Fruit fly (Drosophila melanogaster) whole organism, embryonic: ENCODE measurements around the gene SclA.

Source experiments
- Atf-2 ChIP-seq: fragments of 200-800 bp; sonication (Bioruptor generic); optimal IDR thresholded peaks from 2 replicates; lab custom pipeline; 2016; ENCODE audit warnings: missing biosample characterization, missing genetic modification characterization
- CG11398 ChIP-seq: fragments of 200-800 bp; sonication (Bioruptor generic); optimal IDR thresholded peaks from 2 replicates; lab custom pipeline; 2016; ENCODE audit warnings: missing biosample characterization, missing genetic modification characterization
- CG11560 ChIP-seq: fragments of 200-800 bp; sonication (Bioruptor generic); IDR thresholded peaks from 3 replicates; pipeline ENCODE4 v1.3.6; 2022; ENCODE audit warnings: missing biosample characterization, missing genetic modification characterization
- CG12219 ChIP-seq: fragments of 200-800 bp; sonication (Bioruptor generic); optimal IDR thresholded peaks from 3 replicates; lab custom pipeline; 2018; ENCODE audit warnings: missing biosample characterization, mild to moderate bottlenecking, missing genetic modification characterization
- CG13287 ChIP-seq: fragments of 200-800 bp; sonication (Bioruptor generic); IDR thresholded peaks from 2 replicates; pipeline ENCODE4 v1.3.6; 2022; ENCODE audit warnings: missing biosample characterization, missing genetic modification characterization; ENCODE audit not compliant: partially characterized antibody
- CG14667 ChIP-seq: fragments of 200-800 bp; sonication (Bioruptor generic); IDR thresholded peaks from 2 replicates; pipeline ENCODE4 v1.3.6; 2022; ENCODE audit warnings: missing biosample characterization, missing genetic modification characterization
- CG1602 ChIP-seq: fragments of 200-800 bp; sonication (Bioruptor generic); optimal IDR thresholded peaks from 3 replicates; lab custom pipeline; 2016; ENCODE audit warnings: missing biosample characterization, missing genetic modification characterization
- CG1647 ChIP-seq: fragments of 200-800 bp; sonication (Bioruptor generic); optimal IDR thresholded peaks from 3 replicates; lab custom pipeline; 2016; ENCODE audit warnings: missing biosample characterization, missing genetic modification characterization
- CG17829 ChIP-seq: fragments of 200-800 bp; optimal IDR thresholded peaks from 2 replicates; lab custom pipeline; 2019; ENCODE audit warnings: missing biosample characterization, mild to moderate bottlenecking, missing genetic modification characterization, moderate library complexity
- CG4424 ChIP-seq: fragments of 200-800 bp; sonication (Bioruptor generic); optimal IDR thresholded peaks from 3 replicates; lab custom pipeline; 2016; ENCODE audit warnings: missing biosample characterization, missing genetic modification characterization
- CG6175 ChIP-seq: fragments of 200-800 bp; sonication (Bioruptor generic); IDR thresholded peaks from 3 replicates; pipeline ENCODE4 v1.3.6; 2022; ENCODE audit warnings: missing biosample characterization, missing genetic modification characterization
- CG7372 ChIP-seq: fragments of 200-800 bp; sonication (Bioruptor generic); IDR thresholded peaks from 2 replicates; pipeline ENCODE4 v1.3.6; 2022; ENCODE audit warnings: missing biosample characterization, missing genetic modification characterization
- CG8290 ChIP-seq, 3 experiments: fragments of 200-800 bp; sonication (Bioruptor generic); optimal IDR thresholded peaks; 2 replicates each; lab custom pipeline; 2016 to 2019; ENCODE audit warnings: missing biosample characterization in 3 of 3, missing genetic modification characterization in 3 of 3, mild to moderate bottlenecking in 2 of 3, moderate library complexity in 1 of 3
- CG9817 ChIP-seq: fragments of 200-800 bp; sonication (Bioruptor generic); optimal IDR thresholded peaks from 2 replicates; lab custom pipeline; 2018; ENCODE audit warnings: missing biosample characterization, mild to moderate bottlenecking, missing genetic modification characterization, moderate library complexity
- Camta ChIP-seq: fragments of 200-800 bp; sonication (Bioruptor generic); optimal IDR thresholded peaks from 2 replicates; lab custom pipeline; 2016; ENCODE audit warnings: missing biosample characterization, missing genetic modification characterization
- CrebB ChIP-seq: fragments of 200-800 bp; sonication (Bioruptor generic); optimal IDR thresholded peaks from 3 replicates; lab custom pipeline; 2018; ENCODE audit warnings: missing biosample characterization, mild to moderate bottlenecking, missing genetic modification characterization
- Dek ChIP-seq: fragments of 200-800 bp; sonication (Bioruptor generic); optimal IDR thresholded peaks from 3 replicates; lab custom pipeline; 2019; ENCODE audit warnings: missing biosample characterization, mild to moderate bottlenecking, missing genetic modification characterization, moderate library complexity
- Dfd ChIP-seq, 2 experiments: fragments of >200 bp; optimal IDR thresholded peaks; 2 replicates each; lab custom pipeline; 2017; ENCODE audit warnings: missing biosample characterization in 2 of 2, missing genetic modification characterization in 2 of 2
- E2f1 ChIP-seq: fragments of 200-800 bp; sonication (Bioruptor generic); IDR thresholded peaks from 2 replicates; pipeline ENCODE4 v1.3.6; 2022; ENCODE audit warnings: missing biosample characterization, missing genetic modification characterization
- Fer1 ChIP-seq: fragments of 200-800 bp; sonication (Bioruptor generic); optimal IDR thresholded peaks from 2 replicates; lab custom pipeline; 2017; ENCODE audit warnings: missing biosample characterization, mild to moderate bottlenecking, missing genetic modification characterization
- Med ChIP-seq: fragments of 200-800 bp; sonication (Bioruptor generic); peaks from one replicate; lab custom pipeline; 2016; ENCODE audit warnings: missing biosample characterization, missing genetic modification characterization, mild to moderate bottlenecking, inconsistent platforms, moderate library complexity
- NFAT ChIP-seq: fragments of 200-800 bp; sonication (Bioruptor generic); IDR thresholded peaks from 2 replicates; pipeline ENCODE4 v1.3.6; 2022; ENCODE audit warnings: missing biosample characterization, missing genetic modification characterization
- Ptx1 ChIP-seq: fragments of 200-800 bp; sonication (Bioruptor generic); IDR thresholded peaks from 2 replicates; pipeline ENCODE4 v1.3.6; 2022; ENCODE audit warnings: missing biosample characterization, missing genetic modification characterization
- Ravus ChIP-seq: fragments of 200-800 bp; sonication (Bioruptor generic); IDR thresholded peaks from 2 replicates; pipeline ENCODE4 v1.3.6; 2022; ENCODE audit warnings: missing biosample characterization, missing genetic modification characterization
- Rfx ChIP-seq: fragments of 200-800 bp; sonication (Bioruptor generic); IDR thresholded peaks from 2 replicates; pipeline ENCODE4 v1.3.6; 2022; ENCODE audit warnings: missing biosample characterization, missing genetic modification characterization
- Sry-β ChIP-seq: fragments of 200-800 bp; sonication (Bioruptor generic); optimal IDR thresholded peaks from 2 replicates; lab custom pipeline; 2018; ENCODE audit warnings: missing biosample characterization, mild to moderate bottlenecking, missing genetic modification characterization, moderate library complexity
- Vsx1 ChIP-seq: fragments of 200-800 bp; sonication (Bioruptor generic); optimal IDR thresholded peaks from 2 replicates; lab custom pipeline; 2017; ENCODE audit warnings: missing biosample characterization, mild to moderate bottlenecking, missing genetic modification characterization, missing genetic modification reagents
- aop ChIP-seq: fragments of 200-800 bp; sonication (Bioruptor generic); IDR thresholded peaks from 2 replicates; pipeline ENCODE4 v1.3.6; 2022; ENCODE audit warnings: missing biosample characterization, missing genetic modification characterization
- bab2 ChIP-seq: fragments of 200-800 bp; sonication (Bioruptor generic); optimal IDR thresholded peaks from 2 replicates; lab custom pipeline; 2016; ENCODE audit warnings: missing biosample characterization, missing genetic modification characterization
- bowl ChIP-seq: fragments of 200-800 bp; sonication (Bioruptor generic); IDR thresholded peaks from 2 replicates; pipeline ENCODE4 v1.3.6; 2022; ENCODE audit warnings: missing biosample characterization, missing genetic modification characterization
- ci ChIP-seq: fragments of 200-800 bp; sonication (Bioruptor generic); IDR thresholded peaks from 3 replicates; pipeline ENCODE4 v1.3.6; 2022; ENCODE audit warnings: missing biosample characterization, missing genetic modification characterization
- danr ChIP-seq: fragments of 200-800 bp; sonication (Bioruptor generic); IDR thresholded peaks from 2 replicates; pipeline ENCODE4 v1.3.6; 2022; ENCODE audit warnings: missing biosample characterization, missing genetic modification characterization
- exex ChIP-seq: fragments of 200-800 bp; sonication (Bioruptor generic); optimal IDR thresholded peaks from 4 replicates; lab custom pipeline; 2018; ENCODE audit warnings: missing biosample characterization, mild to moderate bottlenecking, missing genetic modification characterization, moderate library complexity
- hb ChIP-seq: fragments of 200-800 bp; sonication (Bioruptor generic); IDR thresholded peaks from 3 replicates; pipeline ENCODE4 v1.3.6; 2022; ENCODE audit warnings: missing biosample characterization, missing genetic modification characterization; ENCODE audit not compliant: partially characterized antibody
- jumu ChIP-seq: fragments of 200-800 bp; sonication (Bioruptor generic); optimal IDR thresholded peaks from 3 replicates; lab custom pipeline; 2016; ENCODE audit warnings: missing biosample characterization, missing genetic modification characterization
- pan ChIP-seq, 4 experiments: fragments of >200 bp in 3 of 4; fragments of 200-800 bp in 1 of 4; sonication (Bioruptor generic) in 1 of 4; optimal IDR thresholded peaks in 3 of 4; IDR thresholded peaks in 1 of 4; 2 replicates each; pipeline versions ENCODE4 v1.3.6 to Lab custom; 2017 to 2022; ENCODE audit warnings: missing biosample characterization in 2 of 4, missing genetic modification characterization in 2 of 4, mixed read lengths in 1 of 4
- pho ChIP-seq: fragments of 200-800 bp; sonication (Bioruptor generic); optimal IDR thresholded peaks from 2 replicates; lab custom pipeline; 2016; ENCODE audit warnings: missing biosample characterization, missing genetic modification characterization
- pros ChIP-seq: fragments of 200-800 bp; sonication (Bioruptor generic); optimal IDR thresholded peaks from 3 replicates; lab custom pipeline; 2019; ENCODE audit warnings: missing biosample characterization, mild to moderate bottlenecking, missing genetic modification characterization, moderate library complexity
- sd ChIP-seq: fragments of 200-800 bp; sonication (Bioruptor generic); optimal IDR thresholded peaks from 3 replicates; lab custom pipeline; 2018; ENCODE audit warnings: missing biosample characterization, mild to moderate bottlenecking, missing genetic modification characterization, moderate library complexity
- shn ChIP-seq: fragments of 200-800 bp; sonication (Bioruptor generic); optimal IDR thresholded peaks from 3 replicates; lab custom pipeline; 2016; ENCODE audit warnings: missing biosample characterization, missing genetic modification characterization
- stc ChIP-seq: fragments of 200-800 bp; sonication (Bioruptor generic); IDR thresholded peaks from 2 replicates; pipeline ENCODE4 v1.3.6; 2022; ENCODE audit warnings: missing biosample characterization, missing genetic modification characterization
- trh ChIP-seq: fragments of 200-800 bp; sonication (Bioruptor generic); optimal IDR thresholded peaks from 2 replicates; lab custom pipeline; 2016; ENCODE audit warnings: missing biosample characterization, missing genetic modification characterization
- vfl ChIP-seq: fragments of 200-800 bp; sonication (Bioruptor generic); optimal IDR thresholded peaks from 2 replicates; lab custom pipeline; 2016; ENCODE audit warnings: missing biosample characterization, missing genetic modification characterization
- vvl ChIP-seq: fragments of 200-800 bp; sonication (Bioruptor generic); IDR thresholded peaks from 2 replicates; pipeline ENCODE4 v1.3.6; 2022; ENCODE audit warnings: missing biosample characterization, missing genetic modification characterization
- wor ChIP-seq: fragments of 200-800 bp; sonication (Bioruptor generic); IDR thresholded peaks from 2 replicates; pipeline ENCODE4 v1.3.6; 2022; ENCODE audit warnings: missing biosample characterization, missing genetic modification characterization
- zen2 ChIP-seq: fragments of 200-800 bp; sonication (Bioruptor generic); IDR thresholded peaks from 3 replicates; pipeline ENCODE4 v1.3.6; 2022; ENCODE audit warnings: missing biosample characterization, missing genetic modification characterization; ENCODE audit not compliant: partially characterized antibody

The SclA gene

dm6 chr2L:16862526-16862925 is 24.8 kb downstream of the SclA start (continued):
- TF ChIP-seq aop (GFP tag; lab: Robert Waterston, UW) (no peak), E2f1 (GFP tag; lab: Robert Waterston, UW) (no peak), vvl (peak; percentile 35; the same call in 1 of the 2 replicates), Sry-β (GFP tag; lab: Kevin White, UChicago) (no peak), sd (tag; lab: Kevin White, UChicago) (no peak), CrebB (tag; lab: Kevin White, UChicago) (no peak), NFAT (GFP tag; lab: Robert Waterston, UW) (no peak), CG9817 (no peak), bowl (GFP tag; lab: Robert Waterston, UW) (no peak), CG1647 (GFP tag; lab: Kevin White, UChicago) (no peak), CG12219 (no peak), bab2 (GFP tag; lab: Kevin White, UChicago) (no peak), Vsx1 (GFP tag; lab: Kevin White, UChicago) (peak; percentile 37), pan (optimal IDR thresholded peaks at IDR 0.05; lab: Kevin White, UChicago) (no peak), pan (GFP tag; optimal IDR thresholded peaks at IDR 0.05 in 1 of 2, IDR thresholded peaks at IDR 0.05 in 1 of 2) (no peak), CG7372 (no peak), Dek (tag; lab: Kevin White, UChicago) (no peak), danr (GFP tag; lab: Robert Waterston, UW) (no peak), zen2 (GFP tag; lab: Robert Waterston, UW) (no peak), CG1602 (no peak), Med (GFP tag; lab: Kevin White, UChicago) (peak; percentile 47), Fer1 (GFP tag; lab: Kevin White, UChicago) (no peak), CG17829 (tag; lab: Kevin White, UChicago) (no peak), CG13287 (GFP tag; lab: Robert Waterston, UW) (peak; percentile 16; the same call in 1 of the 2 replicates), hb (GFP tag; lab: Robert Waterston, UW) (no peak), exex (peak; percentile 75), CG14667 (no peak), CG4424 (GFP tag; lab: Kevin White, UChicago) (no peak), stc (no peak), jumu (GFP tag; lab: Kevin White, UChicago) (no peak), Camta (no peak), Dfd (GFP tag; optimal IDR thresholded peaks at IDR 0.05; lab: Kevin White, UChicago) (no peak), CG11398 (GFP tag; lab: Kevin White, UChicago) (no peak), ci (GFP tag; lab: Robert Waterston, UW) (0 out of 3 replicates have a peak, but pooled peaks have one; percentile 22), CG6175 (GFP tag; lab: Robert Waterston, UW) (no peak), pho (no peak), Atf-2 (GFP tag; lab: Kevin White, UChicago) (no peak), pros (no peak), vfl (no peak), Rfx (GFP tag; lab: Robert Waterston, UW) (no peak), CG8290 (GFP tag; optimal IDR thresholded peaks at IDR 0.05; lab: Kevin White, UChicago) (no peak), CG8290 (tag; optimal IDR thresholded peaks at IDR 0.05; lab: Kevin White, UChicago) (peak in 1 of 2 experiments; percentile 14), trh (GFP tag; lab: Kevin White, UChicago) (no peak), wor (GFP tag; lab: Robert Waterston, UW) (no peak), shn (GFP tag; lab: Kevin White, UChicago) (no peak), Ptx1 (GFP tag; lab: Robert Waterston, UW) (no peak), Ravus (GFP tag; lab: Robert Waterston, UW) (no peak), CG11560 (tag; lab: Robert Waterston, UW) (no peak)
- TF ChIP-seq, all 482 proteins: peak for 9
